Fruit fly (Drosophila melanogaster): ENCODE measurements around the gene Pbp95.

- TF ChIP-seq Myc (optimal IDR thresholded peaks at IDR 0.05) (no peak), Sin3A (optimal IDR thresholded peaks at IDR 0.05) (no peak), psq (optimal IDR thresholded peaks at IDR 0.05) (no peak), h (optimal IDR thresholded peaks at IDR 0.05) (no peak), insv (optimal IDR thresholded peaks at IDR 0.05) (no peak), ttk (optimal IDR thresholded peaks at IDR 0.05) (no peak)
Observed at dm6 chr3R:8040843-8041242, 27.3 kb downstream of the Pbp95 start, which contains the start of gene CG43060.

Data from Kc167 (cell line).